Fruit fly (Drosophila melanogaster) whole organism, wandering third instar larva: ENCODE data around the gene Send1.

Experiments used
- Abd-B ChIP-seq: fragments of >200 bp; optimal IDR thresholded peaks from 2 replicates; lab custom pipeline; 2017; ENCODE audit warnings: missing biosample characterization, missing genetic modification characterization
- CG32264 ChIP-seq: fragments of 200-800 bp; sonication (Bioruptor generic); optimal IDR thresholded peaks from 2 replicates; lab custom pipeline; 2016; ENCODE audit warnings: missing biosample characterization, missing genetic modification characterization
- CG9705 ChIP-seq: fragments of 200-800 bp; sonication (Bioruptor generic); optimal IDR thresholded peaks from 2 replicates; lab custom pipeline; 2018; ENCODE audit warnings: missing biosample characterization, mild to moderate bottlenecking, missing genetic modification characterization
- Dfd ChIP-seq: fragments of >200 bp; optimal IDR thresholded peaks from 2 replicates; lab custom pipeline; 2017; ENCODE audit warnings: missing biosample characterization, missing genetic modification characterization
- Dif ChIP-seq: fragments of 200-275, 200-300 bp; sonication (Bioruptor generic); optimal IDR thresholded peaks from 2 replicates; lab custom pipeline; 2018; ENCODE audit warnings: missing biosample characterization, missing genetic modification characterization; ENCODE audit not compliant: partially characterized antibody
- GATAd ChIP-seq: sonication (Bioruptor generic); optimal IDR thresholded peaks from 2 replicates; lab custom pipeline; 2016; ENCODE audit warnings: missing biosample characterization, missing genetic modification characterization
- HLH106 ChIP-seq: fragments of 200-800 bp; optimal IDR thresholded peaks from 3 replicates; lab custom pipeline; 2019; ENCODE audit warnings: missing biosample characterization, mild to moderate bottlenecking, missing genetic modification characterization, moderate library complexity
- Hnf4 ChIP-seq: fragments of 200-800 bp; sonication (Bioruptor generic); optimal IDR thresholded peaks from 2 replicates; lab custom pipeline; 2016; ENCODE audit warnings: missing biosample characterization, mild to moderate bottlenecking, missing genetic modification characterization
- Hr78 ChIP-seq: fragments of >200 bp; optimal IDR thresholded peaks from 2 replicates; lab custom pipeline; 2017; ENCODE audit warnings: missing biosample characterization, missing genetic modification characterization
- Hr83 ChIP-seq: fragments of 200-300 bp; sonication (Bioruptor generic); optimal IDR thresholded peaks from 2 replicates; lab custom pipeline; 2016; ENCODE audit warnings: missing biosample characterization, mild to moderate bottlenecking, missing genetic modification characterization, moderate library complexity; ENCODE audit not compliant: poor library complexity, severe bottlenecking
- Jra ChIP-seq: sonication (Bioruptor generic); optimal IDR thresholded peaks from 2 replicates; lab custom pipeline; 2016; ENCODE audit warnings: missing biosample characterization, missing genetic modification characterization
- Mio ChIP-seq: sonication (Bioruptor generic); optimal IDR thresholded peaks from 2 replicates; lab custom pipeline; 2016; ENCODE audit warnings: missing biosample characterization, missing genetic modification characterization
- Myc ChIP-seq: fragments of >200 bp; optimal IDR thresholded peaks from 2 replicates; lab custom pipeline; 2017
- N ChIP-seq: fragments of >200 bp; optimal IDR thresholded peaks from 2 replicates; lab custom pipeline; 2018; ENCODE audit warnings: missing biosample characterization, missing external identifiers, missing genetic modification characterization
- Rel ChIP-seq, 2 experiments: fragments of 200-800 bp; sonication (Bioruptor generic) in 1 of 2; optimal IDR thresholded peaks; 2 replicates in 1 of 2; 3 replicates in 1 of 2; lab custom pipeline; 2016 to 2019; ENCODE audit warnings: mild to moderate bottlenecking in 2 of 2, missing biosample characterization in 2 of 2, missing genetic modification characterization in 2 of 2, moderate library complexity in 1 of 2
- Sp1 ChIP-seq: fragments of 200-800 bp; sonication (Bioruptor generic); optimal IDR thresholded peaks from 3 replicates; lab custom pipeline; 2019; ENCODE audit warnings: missing biosample characterization, mild to moderate bottlenecking, missing genetic modification characterization, moderate library complexity
- Vsx2 ChIP-seq: fragments of 200-300, 225-300 bp; sonication (Bioruptor generic); optimal IDR thresholded peaks from 2 replicates; lab custom pipeline; 2018; ENCODE audit warnings: missing biosample characterization, missing genetic modification characterization; ENCODE audit not compliant: partially characterized antibody
- br ChIP-seq: fragments of 200-800 bp; sonication (Bioruptor generic); optimal IDR thresholded peaks from 2 replicates; lab custom pipeline; 2016; ENCODE audit warnings: missing biosample characterization, missing genetic modification characterization
- brk ChIP-seq: fragments of 200-800 bp; sonication (Bioruptor generic); optimal IDR thresholded peaks from 2 replicates; lab custom pipeline; 2016; ENCODE audit warnings: missing biosample characterization, mild to moderate bottlenecking, missing genetic modification characterization
- dl ChIP-seq, 2 experiments: fragments of 175-275, 200-275 bp in 1 of 2; fragments of 200-275 bp in 1 of 2; sonication (Bioruptor generic); optimal IDR thresholded peaks; lab custom pipeline; 2018; ENCODE audit warnings: mild to moderate bottlenecking in 2 of 2, missing biosample characterization in 2 of 2, missing genetic modification characterization in 2 of 2, moderate library complexity in 2 of 2; ENCODE audit not compliant: partially characterized antibody in 2 of 2, insufficient read depth in 1 of 2
- dsf ChIP-seq: sonication (Bioruptor generic); optimal IDR thresholded peaks from 2 replicates; lab custom pipeline; 2016; ENCODE audit warnings: missing biosample characterization, missing genetic modification characterization, borderline replicate concordance
- foxo ChIP-seq, 2 experiments: fragments of 200-800 bp; sonication (Bioruptor generic); optimal IDR thresholded peaks; 2 replicates in 1 of 2; 3 replicates in 1 of 2; lab custom pipeline; 2016 to 2017; ENCODE audit warnings: missing biosample characterization in 2 of 2, missing genetic modification characterization in 2 of 2
- h ChIP-seq: fragments of 200-800 bp; sonication (Bioruptor generic); optimal IDR thresholded peaks from 3 replicates; lab custom pipeline; 2016; ENCODE audit warnings: missing biosample characterization, mild to moderate bottlenecking, missing genetic modification characterization
- jim ChIP-seq: fragments of 175-275, 200-325 bp; sonication (Bioruptor generic); optimal IDR thresholded peaks from 2 replicates; lab custom pipeline; 2016; ENCODE audit warnings: missing biosample characterization, mild to moderate bottlenecking, missing genetic modification characterization
- lola ChIP-seq: fragments of >200 bp; optimal IDR thresholded peaks from 2 replicates; lab custom pipeline; 2017; ENCODE audit warnings: missing biosample characterization, missing genetic modification characterization
- pan ChIP-seq: fragments of >200 bp; optimal IDR thresholded peaks from 2 replicates; lab custom pipeline; 2017
- psq ChIP-seq: fragments of 200-800 bp; sonication (Bioruptor generic); optimal IDR thresholded peaks from 3 replicates; lab custom pipeline; 2017; ENCODE audit warnings: missing biosample characterization, mild to moderate bottlenecking, missing genetic modification characterization, moderate library complexity
- sage ChIP-seq: fragments of 200-800 bp; sonication (Bioruptor generic); optimal IDR thresholded peaks from 2 replicates; lab custom pipeline; 2016; ENCODE audit warnings: missing biosample characterization, mild to moderate bottlenecking, missing genetic modification characterization
- sv ChIP-seq: fragments of 200-800 bp; sonication (Bioruptor generic); optimal IDR thresholded peaks from 3 replicates; lab custom pipeline; 2016; ENCODE audit warnings: missing biosample characterization, missing genetic modification characterization
- tai ChIP-seq: sonication (Bioruptor generic); optimal IDR thresholded peaks from 2 replicates; lab custom pipeline; 2016; ENCODE audit warnings: missing biosample characterization, missing genetic modification characterization
- usp ChIP-seq: fragments of >200 bp; optimal IDR thresholded peaks from 2 replicates; lab custom pipeline; 2017; ENCODE audit warnings: missing biosample characterization, missing genetic modification characterization
- woc ChIP-seq: sonication (Bioruptor generic); optimal IDR thresholded peaks from 2 replicates; lab custom pipeline; 2016; ENCODE audit warnings: missing biosample characterization, mild to moderate bottlenecking, missing genetic modification characterization

The Send1 gene

DNA sequence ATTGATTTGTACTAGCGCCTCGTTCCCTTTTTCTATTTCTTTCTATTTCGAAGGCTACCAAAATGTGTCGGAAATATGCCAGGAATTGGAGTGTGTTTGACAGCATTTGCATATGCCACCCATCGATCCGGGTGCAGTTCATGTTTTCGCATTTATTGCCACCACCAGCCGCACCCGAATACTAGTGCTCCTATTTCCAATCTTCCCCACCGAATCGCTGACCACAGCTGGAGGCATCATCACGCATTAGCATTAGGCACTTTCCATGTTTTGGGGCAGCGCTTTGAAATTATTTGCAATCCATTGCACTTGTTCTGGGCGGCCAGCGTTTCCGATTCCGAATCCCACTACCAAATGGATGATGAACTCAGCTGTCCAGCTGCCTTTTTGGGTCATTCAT is 33.0 kb upstream of the Send1 start, which contains the start of gene CG42658:
Gene CG42658, minus strand, starts transcription at position 101 of the 400 bp plus-strand sequence.
- TF ChIP-seq Hr78 (GFP tag; lab: Kevin White, UChicago): no peak
- TF ChIP-seq lola (GFP tag; lab: Kevin White, UChicago): no peak
- TF ChIP-seq brk: no peak
- no peak for TF ChIP-seq woc
- TF ChIP-seq Vsx2: no peak
- no peak for TF ChIP-seq CG32264
- TF ChIP-seq h: no peak
- no peak for TF ChIP-seq Mio
- TF ChIP-seq, all 38 proteins: peak for 0

- TF ChIP-seq dsf (no peak), br (GFP tag; lab: Kevin White, UChicago) (no peak), dl (GFP tag; optimal IDR thresholded peaks at IDR 0.05; lab: Kevin White, UChicago; ENCODE audit: insufficient read depth in 1 of 2, partially characterized antibody in 2 of 2) (no peak), Dif (GFP tag; lab: Kevin White, UChicago) (no peak), Hr78 (GFP tag; lab: Kevin White, UChicago) (no peak), Sp1 (GFP tag; lab: Kevin White, UChicago) (no peak), sv (GFP tag; lab: Kevin White, UChicago) (no peak), brk (no peak), CG9705 (GFP tag; lab: Kevin White, UChicago) (no peak), Mio (no peak), Jra (GFP tag; lab: Kevin White, UChicago) (no peak), pan (no peak)
These were observed 31.9 kb upstream of the Send1 start, which contains the start of gene CG31681 for dm6 chr2L:2286773-2287172. Gene CG31681, minus strand, starts transcription at chr2L:2286873.

DNA sequence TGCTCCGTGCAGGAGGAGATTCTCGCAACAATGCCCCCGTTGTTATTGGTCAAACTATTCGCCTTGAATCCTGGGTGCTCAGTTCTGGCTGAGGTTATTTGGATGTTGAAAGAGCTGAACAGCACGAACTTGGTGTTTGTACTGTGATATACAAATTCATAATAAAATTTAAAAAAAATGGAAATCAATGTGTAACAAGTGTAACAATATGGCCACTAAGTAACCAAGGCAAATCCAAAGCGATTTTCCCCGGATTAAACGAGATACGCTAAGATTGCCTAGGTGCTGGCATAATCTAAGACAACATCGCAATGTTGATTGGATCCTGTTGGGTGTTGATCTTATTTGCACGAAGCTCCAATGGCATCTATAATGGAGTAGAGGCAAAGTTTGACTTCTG is 30.0 kb upstream of the Send1 start, which contains the start of gene CG4271:
Gene CG4271, plus strand, starts transcription at position 301 of the 400 bp plus-strand sequence.
- TF ChIP-seq foxo (GFP tag; optimal IDR thresholded peaks at IDR 0.05; lab: Kevin White, UChicago) (no peak), GATAd (GFP tag; lab: Kevin White, UChicago) (no peak), usp (no peak), Abd-B (GFP tag; lab: Kevin White, UChicago) (no peak), Vsx2 (no peak), Sp1 (GFP tag; lab: Kevin White, UChicago) (no peak), N (GFP tag; lab: Kevin White, UChicago) (no peak), CG9705 (GFP tag; lab: Kevin White, UChicago) (no peak), psq (GFP tag; lab: Kevin White, UChicago) (no peak), Dfd (GFP tag; lab: Kevin White, UChicago) (no peak)

dm6 chr2L:2269040-2269439 is 14.2 kb upstream of the Send1 start, which contains the start of gene CG17242:
Gene CG17242, minus strand, starts transcription at chr2L:2269140.
- TF ChIP-seq brk (no peak), N (GFP tag; lab: Kevin White, UChicago) (no peak), CG32264 (no peak), Dfd (GFP tag; lab: Kevin White, UChicago) (no peak), Hr83 (GFP tag; lab: Kevin White, UChicago) (no peak), sage (no peak), Myc (no peak), GATAd (GFP tag; lab: Kevin White, UChicago) (no peak), tai (GFP tag; lab: Kevin White, UChicago) (no peak), woc (no peak), Hnf4 (GFP tag; lab: Kevin White, UChicago) (no peak), Sp1 (GFP tag; lab: Kevin White, UChicago) (no peak), jim (no peak), Vsx2 (no peak), dl (GFP tag; optimal IDR thresholded peaks at IDR 0.05; lab: Kevin White, UChicago; ENCODE audit: insufficient read depth in 1 of 2, partially characterized antibody in 2 of 2) (no peak), Jra (GFP tag; lab: Kevin White, UChicago) (no peak), sv (GFP tag; lab: Kevin White, UChicago) (no peak)

- TF ChIP-seq usp (no peak), jim (no peak), Dfd (GFP tag; lab: Kevin White, UChicago) (no peak), sage (no peak), sv (GFP tag; lab: Kevin White, UChicago) (no peak), Hr83 (GFP tag; lab: Kevin White, UChicago) (no peak), Myc (no peak), CG9705 (GFP tag; lab: Kevin White, UChicago) (no peak), GATAd (GFP tag; lab: Kevin White, UChicago) (no peak), psq (GFP tag; lab: Kevin White, UChicago) (no peak), Rel (GFP tag; optimal IDR thresholded peaks at IDR 0.05; lab: Kevin White, UChicago) (no peak), Rel (tag; optimal IDR thresholded peaks at IDR 0.05; lab: Kevin White, UChicago) (no peak), br (GFP tag; lab: Kevin White, UChicago) (no peak), HLH106 (no peak), Sp1 (GFP tag; lab: Kevin White, UChicago) (no peak), h (no peak)
These were observed 10.4 kb upstream of the Send1 start, which contains the start of gene CG34049 for dm6 chr2L:2265221-2265620. Gene CG34049, minus strand, starts transcription at chr2L:2265321.
